Worm (Caenorhabditis elegans) whole organism, L1 larva: ENCODE results near the gene acox-1.5.

Experiments
- ama-1 ChIP-seq: fragments of 150-350 bp; optimal IDR thresholded peaks from 2 replicates; lab custom pipeline; 2014
- fos-1 ChIP-seq: fragments of 150-350 bp; optimal IDR thresholded peaks from 2 replicates; lab custom pipeline; 2014; ENCODE audit warnings: missing biosample characterization, missing genetic modification characterization
- hlh-4 ChIP-seq: sonication (generic microtip); optimal IDR thresholded peaks from 2 replicates; lab custom pipeline; 2016; ENCODE audit warnings: mild to moderate bottlenecking, missing genetic modification characterization, missing compliant biosample characterization
- lin-15B ChIP-seq: fragments of 150-350 bp; sonication (generic microtip); optimal IDR thresholded peaks from 3 replicates; lab custom pipeline; 2014; ENCODE audit warnings: missing biosample characterization, missing genetic modification characterization
- mep-1 ChIP-seq: fragments of 150-350 bp; optimal IDR thresholded peaks from 2 replicates; lab custom pipeline; 2014; ENCODE audit warnings: missing biosample characterization, missing genetic modification characterization
- nhr-28 ChIP-seq: fragments of 150-350 bp; optimal IDR thresholded peaks from 2 replicates; lab custom pipeline; 2014; ENCODE audit warnings: missing biosample characterization, missing genetic modification characterization
- ztf-11 ChIP-seq, 2 experiments: sonication (generic microtip); optimal IDR thresholded peaks; 2 replicates each; lab custom pipeline; 2016 to 2017; ENCODE audit warnings: missing genetic modification characterization in 2 of 2, missing biosample characterization in 1 of 2, missing compliant biosample characterization in 1 of 2
- ztf-4 ChIP-seq: fragments of 150-350 bp; optimal IDR thresholded peaks from 2 replicates; lab custom pipeline; 2014; ENCODE audit warnings: missing biosample characterization, missing genetic modification characterization

ce11 chrIII:9639281-9640050 is 47.5 kb upstream of the acox-1.5 start:
- no peak for TF ChIP-seq nhr-28
- no peak for TF ChIP-seq lin-15B (tag; lab: Kevin White, UChicago)
- no peak for TF ChIP-seq ztf-4 (tag; lab: Kevin White, UChicago)
- TF ChIP-seq fos-1 (tag; lab: Kevin White, UChicago) = no peak
- no peak for TF ChIP-seq ama-1 (lab: Kevin White, UChicago)
- TF ChIP-seq hlh-4 (tag; lab: Kevin White, UChicago) = no peak
- no peak for TF ChIP-seq ztf-11 (tag; optimal IDR thresholded peaks at IDR 0.05; lab: Kevin White, UChicago)
- TF ChIP-seq mep-1 = no peak
